Fruit fly (Drosophila melanogaster) whole organism, embryonic: ENCODE measurements around the gene 14-3-3epsilon.
A peak's percentile ranks its signal among the peaks of the same experiment; 100 is the strongest.

Experiments used
- Atf3 ChIP-seq: fragments of 200-800 bp; sonication (Bioruptor generic); optimal IDR thresholded peaks from 3 replicates; lab custom pipeline; 2016; ENCODE audit warnings: missing biosample characterization, missing genetic modification characterization
- CG11696 ChIP-seq: fragments of 200-800 bp; sonication (Bioruptor generic); IDR thresholded peaks from 2 replicates; pipeline ENCODE4 v1.3.6; 2022; ENCODE audit warnings: missing biosample characterization, missing genetic modification characterization
- CG12071 ChIP-seq: fragments of 200-800 bp; sonication (Bioruptor generic); optimal IDR thresholded peaks from 3 replicates; lab custom pipeline; 2018; ENCODE audit warnings: missing biosample characterization, mild to moderate bottlenecking, missing genetic modification characterization
- CG12391 ChIP-seq: fragments of 200-800 bp; sonication (Bioruptor generic); optimal IDR thresholded peaks from 3 replicates; lab custom pipeline; 2018; ENCODE audit warnings: missing biosample characterization, mild to moderate bottlenecking, missing genetic modification characterization, moderate library complexity
- CG12942 ChIP-seq: fragments of 200-800 bp; sonication (Bioruptor generic); optimal IDR thresholded peaks from 3 replicates; lab custom pipeline; 2016; ENCODE audit warnings: missing biosample characterization, missing genetic modification characterization
- CG17385 ChIP-seq: fragments of 200-800 bp; sonication (Bioruptor generic); optimal IDR thresholded peaks from 3 replicates; lab custom pipeline; 2018; ENCODE audit warnings: missing biosample characterization, mild to moderate bottlenecking, missing genetic modification characterization
- CG18262 ChIP-seq: fragments of 200-800 bp; optimal IDR thresholded peaks from 3 replicates; lab custom pipeline; 2019; ENCODE audit warnings: missing biosample characterization, mild to moderate bottlenecking, missing genetic modification characterization, moderate library complexity
- CG2889 ChIP-seq: fragments of 200-800 bp; sonication (Bioruptor generic); IDR thresholded peaks from 3 replicates; pipeline ENCODE4 v1.3.6; 2022; ENCODE audit warnings: missing biosample characterization, missing genetic modification characterization
- CG31224 ChIP-seq: fragments of 200-800 bp; sonication (Bioruptor generic); IDR thresholded peaks from 2 replicates; pipeline ENCODE4 v1.3.6; 2022; ENCODE audit warnings: missing biosample characterization, missing genetic modification characterization
- CG3281 ChIP-seq: fragments of 200-800 bp; sonication (Bioruptor generic); optimal IDR thresholded peaks from 3 replicates; lab custom pipeline; 2017; ENCODE audit warnings: missing biosample characterization, mild to moderate bottlenecking, missing genetic modification characterization
- CG4854 ChIP-seq: fragments of 200-800 bp; sonication (Bioruptor generic); optimal IDR thresholded peaks from 2 replicates; lab custom pipeline; 2016; ENCODE audit warnings: missing biosample characterization, missing genetic modification characterization, inconsistent platforms
- CG6175 ChIP-seq: fragments of 200-800 bp; sonication (Bioruptor generic); IDR thresholded peaks from 3 replicates; pipeline ENCODE4 v1.3.6; 2022; ENCODE audit warnings: missing biosample characterization, missing genetic modification characterization
- CG8944 ChIP-seq: fragments of 200-800 bp; sonication (Bioruptor generic); optimal IDR thresholded peaks from 3 replicates; lab custom pipeline; 2016; ENCODE audit warnings: missing biosample characterization, missing genetic modification characterization
- Dek ChIP-seq: fragments of 200-800 bp; sonication (Bioruptor generic); optimal IDR thresholded peaks from 3 replicates; lab custom pipeline; 2019; ENCODE audit warnings: missing biosample characterization, mild to moderate bottlenecking, missing genetic modification characterization, moderate library complexity
- Fer2 ChIP-seq: fragments of 200-800 bp; sonication (Bioruptor generic); optimal IDR thresholded peaks from 2 replicates; lab custom pipeline; 2018; ENCODE audit warnings: missing biosample characterization, mild to moderate bottlenecking, missing genetic modification characterization, moderate library complexity
- HmgZ ChIP-seq: fragments of 200-800 bp; sonication (Bioruptor generic); optimal IDR thresholded peaks from 2 replicates; lab custom pipeline; 2018; ENCODE audit warnings: missing biosample characterization, mild to moderate bottlenecking, missing genetic modification characterization
- Hmr ChIP-seq: fragments of 200-800 bp; sonication (Bioruptor generic); optimal IDR thresholded peaks from 3 replicates; lab custom pipeline; 2017; ENCODE audit warnings: mild to moderate bottlenecking, missing biosample characterization, missing genetic modification reagents, missing genetic modification characterization
- Med ChIP-seq: fragments of 200-800 bp; sonication (Bioruptor generic); peaks from one replicate; lab custom pipeline; 2016; ENCODE audit warnings: missing biosample characterization, missing genetic modification characterization, mild to moderate bottlenecking, inconsistent platforms, moderate library complexity
- Meics ChIP-seq: fragments of 200-800 bp; sonication (Bioruptor generic); optimal IDR thresholded peaks from 2 replicates; lab custom pipeline; 2017; ENCODE audit warnings: missing biosample characterization, mild to moderate bottlenecking, missing genetic modification characterization
- Poxn ChIP-seq: fragments of 200-800 bp; sonication (Bioruptor generic); IDR thresholded peaks from 2 replicates; pipeline ENCODE4 v1.3.6; 2022; ENCODE audit warnings: missing biosample characterization, missing genetic modification characterization
- Sin3A ChIP-seq: fragments of >200 bp; optimal IDR thresholded peaks from 2 replicates; lab custom pipeline; 2018
- Ssrp ChIP-seq: fragments of 200-800 bp; sonication (Bioruptor generic); optimal IDR thresholded peaks from 2 replicates; lab custom pipeline; 2018; ENCODE audit warnings: missing biosample characterization, mild to moderate bottlenecking, missing genetic modification characterization, moderate library complexity
- Stat92E ChIP-seq, 3 experiments: fragments of >200 bp in 2 of 3; fragments of 200-800 bp in 1 of 3; sonication (Bioruptor generic) in 1 of 3; optimal IDR thresholded peaks; 2 replicates each; lab custom pipeline; 2017 to 2019; ENCODE audit warnings: missing biosample characterization in 3 of 3, missing genetic modification characterization in 3 of 3, mild to moderate bottlenecking in 1 of 3, moderate library complexity in 1 of 3
- Vsx1 ChIP-seq: fragments of 200-800 bp; sonication (Bioruptor generic); optimal IDR thresholded peaks from 2 replicates; lab custom pipeline; 2017; ENCODE audit warnings: missing biosample characterization, mild to moderate bottlenecking, missing genetic modification characterization, missing genetic modification reagents
- Xbp1 ChIP-seq: fragments of 200-800 bp; sonication (Bioruptor generic); optimal IDR thresholded peaks from 3 replicates; lab custom pipeline; 2016; ENCODE audit warnings: missing biosample characterization, mild to moderate bottlenecking, missing genetic modification characterization
- bab2 ChIP-seq: fragments of 200-800 bp; sonication (Bioruptor generic); optimal IDR thresholded peaks from 2 replicates; lab custom pipeline; 2016; ENCODE audit warnings: missing biosample characterization, missing genetic modification characterization
- cas ChIP-seq: fragments of 200-800 bp; sonication (Bioruptor generic); IDR thresholded peaks from 2 replicates; pipeline ENCODE4 v1.3.6; 2022; ENCODE audit warnings: missing biosample characterization, missing genetic modification characterization
- dpn ChIP-seq, 2 experiments: fragments of 200-800 bp; sonication (Bioruptor generic); optimal IDR thresholded peaks; 3 replicates each; lab custom pipeline; 2016; ENCODE audit warnings: missing biosample characterization in 2 of 2, missing genetic modification characterization in 2 of 2
- fru ChIP-seq: fragments of >200 bp; optimal IDR thresholded peaks from 2 replicates; lab custom pipeline; 2017
- grau ChIP-seq: fragments of 200-800 bp; optimal IDR thresholded peaks from 3 replicates; lab custom pipeline; 2019; ENCODE audit warnings: missing biosample characterization, mild to moderate bottlenecking, missing genetic modification characterization, moderate library complexity
- lilli ChIP-seq: fragments of 200-800 bp; sonication (Bioruptor generic); optimal IDR thresholded peaks from 3 replicates; lab custom pipeline; 2016; ENCODE audit warnings: missing biosample characterization, missing genetic modification characterization
- p53 ChIP-seq: fragments of 200-800 bp; sonication (Bioruptor generic); optimal IDR thresholded peaks from 2 replicates; lab custom pipeline; 2016; ENCODE audit warnings: missing biosample characterization, missing genetic modification characterization
- pnt ChIP-seq: fragments of 200-800 bp; sonication (Bioruptor generic); optimal IDR thresholded peaks from 3 replicates; lab custom pipeline; 2016; ENCODE audit warnings: missing biosample characterization, missing genetic modification characterization
- prd ChIP-seq, 3 experiments: fragments of >200 bp in 2 of 3; fragments of 200-800 bp in 1 of 3; sonication (Bioruptor generic) in 1 of 3; optimal IDR thresholded peaks in 2 of 3; IDR thresholded peaks in 1 of 3; 2 replicates in 2 of 3; 3 replicates in 1 of 3; pipeline versions ENCODE4 v1.3.6 to Lab custom; 2017 to 2022; ENCODE audit warnings: missing biosample characterization in 1 of 3, missing genetic modification characterization in 1 of 3
- pros ChIP-seq: fragments of 200-800 bp; sonication (Bioruptor generic); optimal IDR thresholded peaks from 3 replicates; lab custom pipeline; 2019; ENCODE audit warnings: missing biosample characterization, mild to moderate bottlenecking, missing genetic modification characterization, moderate library complexity
- psq ChIP-seq: fragments of 200-800 bp; sonication (Bioruptor generic); optimal IDR thresholded peaks from 2 replicates; lab custom pipeline; 2017; ENCODE audit warnings: missing biosample characterization, missing genetic modification characterization
- ranshi ChIP-seq: fragments of 200-800 bp; sonication (Bioruptor generic); IDR thresholded peaks from 2 replicates; pipeline ENCODE4 v1.3.6; 2022; ENCODE audit warnings: missing biosample characterization, missing genetic modification characterization
- rib ChIP-seq: fragments of 200-800 bp; sonication (Bioruptor generic); IDR thresholded peaks from 2 replicates; pipeline ENCODE4 v1.3.6; 2022; ENCODE audit warnings: missing biosample characterization, missing genetic modification characterization
- salm ChIP-seq: fragments of 200-800 bp; sonication (Bioruptor generic); optimal IDR thresholded peaks from 2 replicates; lab custom pipeline; 2018; ENCODE audit warnings: missing biosample characterization, mild to moderate bottlenecking, missing genetic modification characterization
- sima ChIP-seq: fragments of 200-800 bp; sonication (Bioruptor generic); optimal IDR thresholded peaks from 2 replicates; lab custom pipeline; 2016; ENCODE audit warnings: missing biosample characterization, missing genetic modification characterization
- slp2 ChIP-seq: fragments of 200-800 bp; sonication (Bioruptor generic); optimal IDR thresholded peaks from 2 replicates; lab custom pipeline; 2016; ENCODE audit warnings: missing biosample characterization, missing genetic modification characterization
- tap ChIP-seq: fragments of 200-800 bp; optimal IDR thresholded peaks from 3 replicates; lab custom pipeline; 2019; ENCODE audit warnings: missing biosample characterization, mild to moderate bottlenecking, missing genetic modification characterization, moderate library complexity
- tll ChIP-seq, 2 experiments: fragments of 200-800 bp in 1 of 2; fragments of >200 bp in 1 of 2; sonication (Bioruptor generic) in 1 of 2; optimal IDR thresholded peaks; 2 replicates each; lab custom pipeline; 2017 to 2019; ENCODE audit warnings: missing biosample characterization in 2 of 2, missing genetic modification characterization in 2 of 2, mild to moderate bottlenecking in 1 of 2, moderate library complexity in 1 of 2
- zf30C ChIP-seq: fragments of 200-800 bp; sonication (Bioruptor generic); optimal IDR thresholded peaks from 3 replicates; lab custom pipeline; 2018; ENCODE audit warnings: missing biosample characterization, mild to moderate bottlenecking, missing genetic modification characterization

Gene 14-3-3epsilon

DNA sequence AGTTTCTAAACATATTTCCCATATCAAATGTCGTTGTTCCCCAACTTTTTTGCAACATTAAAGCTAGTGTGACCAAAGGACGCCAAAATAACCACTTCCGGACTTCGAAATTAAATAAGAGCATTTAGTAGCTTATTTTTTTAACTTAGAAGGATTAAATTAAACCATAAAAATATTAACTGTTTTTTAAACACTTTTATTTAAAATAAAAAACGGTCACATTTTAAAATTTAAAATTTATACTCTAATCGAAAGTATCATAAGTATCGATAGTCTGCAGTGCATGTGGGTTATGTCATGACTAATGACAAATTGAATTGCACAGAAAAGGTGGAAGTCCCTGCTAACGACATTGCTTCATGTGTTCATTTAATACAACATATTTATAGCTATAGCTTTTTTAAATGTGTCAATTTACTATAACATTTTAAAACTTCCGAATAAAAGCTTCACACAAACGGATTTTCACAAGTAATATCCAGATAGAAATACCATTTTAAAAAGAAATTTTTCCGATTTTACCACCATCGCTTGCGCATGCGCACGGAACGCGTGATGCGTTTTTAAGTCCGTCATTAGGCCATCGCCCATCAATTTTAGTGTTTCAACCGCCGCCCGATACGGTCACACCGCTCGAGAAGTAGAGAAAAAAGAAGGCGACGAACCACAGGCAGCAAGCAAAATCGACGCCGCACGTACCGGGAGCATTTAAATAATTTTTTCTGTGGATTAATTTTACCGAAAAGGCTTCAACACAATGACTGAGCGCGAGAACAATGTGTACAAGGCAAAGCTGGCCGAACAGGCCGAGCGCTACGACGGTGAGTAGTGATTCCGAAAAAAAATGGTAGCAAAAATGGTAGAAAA, at the start of gene 14-3-3epsilon, which contains the start of gene CG7156 (continued):
- TF ChIP-seq CG12942 (peak; percentile 16), CG12071 (GFP tag; lab: Kevin White, UChicago) (peak; percentile 30), CG12391 (tag; lab: Kevin White, UChicago) (peak; percentile 77), Stat92E (GFP tag; optimal IDR thresholded peaks at IDR 0.05; lab: Kevin White, UChicago) (peak in 1 of 3 experiments; percentile 63), tll (GFP tag; optimal IDR thresholded peaks at IDR 0.05; lab: Kevin White, UChicago) (peak; percentile 1 to 80), Meics (GFP tag; lab: Kevin White, UChicago) (no peak), CG2889 (GFP tag; lab: Robert Waterston, UW) (no peak), lilli (GFP tag; lab: Kevin White, UChicago) (peak; percentile 59), grau (tag; lab: Kevin White, UChicago) (peak; percentile 45), Ssrp (tag; lab: Kevin White, UChicago) (no peak), prd (optimal IDR thresholded peaks at IDR 0.05; lab: Kevin White, UChicago) (no peak), prd (GFP tag; IDR thresholded peaks at IDR 0.05; lab: Robert Waterston, UW) (peak; percentile 50; the same call in 1 of the 3 replicates), ranshi (peak; percentile 50; the same call in 1 of the 2 replicates), CG8944 (GFP tag; lab: Kevin White, UChicago) (no peak)

DNA sequence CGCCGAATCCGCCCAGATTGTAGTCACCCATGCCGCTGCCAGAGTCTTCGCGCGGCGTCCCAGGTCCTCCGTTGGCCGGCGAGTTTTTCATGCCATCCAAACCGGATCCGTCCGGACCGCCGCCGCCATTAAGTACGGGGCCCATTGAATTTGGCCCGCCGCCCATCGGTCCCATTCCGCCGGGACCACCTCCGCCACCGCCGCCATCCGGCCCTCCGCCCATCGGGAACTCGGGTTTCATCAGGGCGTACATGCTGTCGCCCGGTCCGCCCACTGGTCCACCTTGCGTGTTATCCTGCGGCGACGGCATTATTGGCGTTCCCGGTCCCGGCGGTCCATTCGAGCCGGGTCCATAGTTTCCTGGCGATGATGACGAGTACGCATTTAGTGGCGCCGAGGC, 47.0 kb upstream of the 14-3-3epsilon start:
- TF ChIP-seq fru (no peak), Med (peak; percentile 42)

DNA sequence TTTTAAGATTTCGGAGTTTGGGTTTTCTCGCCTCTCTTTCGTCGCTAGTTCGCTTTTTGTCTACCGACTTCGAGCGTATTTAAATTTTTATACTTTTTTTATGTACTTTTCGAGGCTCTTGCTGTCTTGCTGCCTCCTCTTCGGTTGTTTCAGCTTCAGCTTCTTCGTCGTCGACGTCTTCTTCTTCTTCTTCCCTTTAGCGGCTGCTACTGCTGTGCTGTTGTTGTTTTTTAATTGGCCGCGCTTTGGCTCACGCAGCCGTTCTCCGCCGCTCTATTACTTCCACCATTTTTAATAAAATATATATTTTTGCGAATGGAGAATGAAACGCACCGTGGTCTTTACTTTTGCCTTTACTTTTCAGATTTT, 45.7 kb upstream of the 14-3-3epsilon start:
- TF ChIP-seq rib (GFP tag; lab: Robert Waterston, UW) = no peak
- no peak for TF ChIP-seq CG6175 (GFP tag; lab: Robert Waterston, UW)
- no peak for TF ChIP-seq grau (tag; lab: Kevin White, UChicago)
- TF ChIP-seq pros (GFP tag; lab: Kevin White, UChicago) = peak; percentile 88
- peak; percentile 6 for TF ChIP-seq Dek (tag; lab: Kevin White, UChicago)
- no peak for TF ChIP-seq pnt
- TF ChIP-seq CG4854 = no peak
- no peak for TF ChIP-seq sima (GFP tag; lab: Kevin White, UChicago)
- no peak for TF ChIP-seq slp2
- TF ChIP-seq Hmr (GFP tag; lab: Kevin White, UChicago) = no peak
- TF ChIP-seq psq (GFP tag; lab: Kevin White, UChicago) = peak; percentile 70
- TF ChIP-seq CG12071 (GFP tag; lab: Kevin White, UChicago) = no peak
- no peak for TF ChIP-seq p53 (GFP tag; lab: Kevin White, UChicago)
- TF ChIP-seq CG11696 (GFP tag; lab: Robert Waterston, UW) = no peak
- TF ChIP-seq zf30C = no peak
- TF ChIP-seq CG17385 (GFP tag; lab: Kevin White, UChicago) = no peak
- TF ChIP-seq CG3281 (GFP tag; lab: Kevin White, UChicago) = no peak
- no peak for TF ChIP-seq Sin3A (lab: Kevin White, UChicago)
- peak; percentile 63 for TF ChIP-seq Vsx1
- TF ChIP-seq, all 482 proteins: peak for 4

DNA sequence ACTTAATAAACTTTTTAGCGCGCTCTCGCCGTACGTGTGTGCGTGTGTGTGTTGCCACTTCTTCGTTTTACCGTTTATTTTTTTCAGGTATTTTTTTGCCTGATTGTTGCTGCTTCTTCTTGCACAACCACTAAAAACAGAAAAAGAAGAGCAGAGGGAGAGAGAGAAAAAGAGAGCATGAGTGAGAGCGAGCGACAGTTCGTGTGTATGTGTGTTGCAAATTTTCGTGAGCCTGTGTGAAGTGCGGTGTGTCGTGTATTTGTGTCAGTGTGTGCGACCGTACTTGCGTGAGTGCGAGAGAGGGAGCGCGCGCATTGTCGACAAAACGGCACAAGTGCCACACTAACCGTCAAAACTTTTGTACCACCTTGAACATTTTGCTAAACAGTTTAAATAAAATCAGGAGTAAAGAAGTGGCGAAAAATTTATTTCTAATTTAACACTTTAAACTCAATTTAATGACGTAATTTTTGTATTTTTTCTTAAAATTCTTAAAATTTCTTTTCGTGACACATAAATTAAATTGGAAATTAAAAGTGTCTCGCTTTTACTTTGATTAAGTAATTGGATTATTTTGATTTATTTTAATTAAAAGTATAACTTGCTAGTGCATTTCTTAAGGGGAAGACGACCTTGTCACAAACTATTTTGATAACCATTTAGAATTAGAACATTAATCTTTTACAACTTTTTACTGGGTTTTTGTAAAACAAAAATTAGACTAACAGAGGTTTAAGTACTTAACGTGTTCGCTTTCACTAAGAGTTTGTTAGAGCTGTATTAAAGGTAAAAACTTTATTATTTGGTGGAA, 45.1 kb upstream of the 14-3-3epsilon start:
- TF ChIP-seq dpn (GFP tag; optimal IDR thresholded peaks at IDR 0.05; lab: Kevin White, UChicago) = peak; percentile 25 to 28
- no peak for TF ChIP-seq CG31224 (GFP tag; lab: Robert Waterston, UW)
- TF ChIP-seq Atf3 (GFP tag; lab: Kevin White, UChicago) = peak; percentile 5
- TF ChIP-seq CG18262 (tag; lab: Kevin White, UChicago) = peak; percentile 79
- TF ChIP-seq cas (GFP tag; lab: Robert Waterston, UW) = no peak
- peak; percentile 17 for TF ChIP-seq HmgZ (tag; lab: Kevin White, UChicago)
- TF ChIP-seq Poxn (GFP tag; lab: Robert Waterston, UW) = no peak
- TF ChIP-seq rib (GFP tag; lab: Robert Waterston, UW) = no peak
- peak; percentile 49 for TF ChIP-seq Xbp1
- TF ChIP-seq bab2 (GFP tag; lab: Kevin White, UChicago) = peak; percentile 62
- TF ChIP-seq Fer2 = peak; percentile 23
- no peak for TF ChIP-seq salm
- no peak for TF ChIP-seq tap (tag; lab: Kevin White, UChicago)
